Fruit fly (Drosophila melanogaster): ENCODE data around the gene CG12984.

CG12984 gene

dm6 chr3L:21036257-21036957 lies 44.9 kb downstream of the CG12984 start (continued):
- TF ChIP-seq CG12769 (tag; optimal IDR thresholded peaks at IDR 0.05) (peak; percentile 11), Hr78 (GFP tag; optimal IDR thresholded peaks at IDR 0.05) (peak in 1 of 2 experiments; percentile 11), HHEX (GFP tag; optimal IDR thresholded peaks at IDR 0.05) (peak; percentile 0), cad (GFP tag; optimal IDR thresholded peaks at IDR 0.05) (no peak), CG12219 (GFP tag; optimal IDR thresholded peaks at IDR 0.05) (no peak), CG11504 (tag; optimal IDR thresholded peaks at IDR 0.05) (no peak), yki (optimal IDR thresholded peaks at IDR 0.05) (no peak), vvl (GFP tag; IDR thresholded peaks at IDR 0.05) (no peak), chinmo (GFP tag; IDR thresholded peaks at IDR 0.05; ENCODE audit: partially characterized antibody) (peak; percentile 82; the same call in 2 of the 4 replicates), z (GFP tag; IDR thresholded peaks at IDR 0.05) (no peak), CG6254 (GFP tag; optimal IDR thresholded peaks at IDR 0.05) (peak; percentile 30), CG17568 (GFP tag; optimal IDR thresholded peaks at IDR 0.05) (peak; percentile 7), jing (GFP tag; optimal IDR thresholded peaks at IDR 0.05) (no peak), CG4328 (GFP tag; optimal IDR thresholded peaks at IDR 0.05) (peak; percentile 36), pros (GFP tag; optimal IDR thresholded peaks at IDR 0.05) (peak; percentile 63), tio (GFP tag; optimal IDR thresholded peaks at IDR 0.05) (no peak), stc (GFP tag; IDR thresholded peaks at IDR 0.05) (peak; percentile 40; the same call in 1 of the 2 replicates), mam (GFP tag; optimal IDR thresholded peaks at IDR 0.05) (no peak), ems (GFP tag; optimal IDR thresholded peaks at IDR 0.05) (no peak), CG9609 (GFP tag; optimal IDR thresholded peaks at IDR 0.05) (no peak), CG16779 (GFP tag; IDR thresholded peaks at IDR 0.05) (no peak), caup (GFP tag; optimal IDR thresholded peaks at IDR 0.05; ENCODE audit: severe bottlenecking) (peak; percentile 51), BtbVII (GFP tag; optimal IDR thresholded peaks at IDR 0.05) (peak; percentile 7), Med (GFP tag) (peak; percentile 75), CG10959 (GFP tag; IDR thresholded peaks at IDR 0.05) (no peak), CG11723 (GFP tag; optimal IDR thresholded peaks at IDR 0.05) (no peak), salm (tag; optimal IDR thresholded peaks at IDR 0.05) (peak; percentile 22), CG18476 (GFP tag; optimal IDR thresholded peaks at IDR 0.05) (no peak), CG9876 (GFP tag; optimal IDR thresholded peaks at IDR 0.05) (no peak), CG6813 (GFP tag; optimal IDR thresholded peaks at IDR 0.05) (peak; percentile 7), CG8290 (GFP tag; optimal IDR thresholded peaks at IDR 0.05) (no peak), CG8290 (tag; optimal IDR thresholded peaks at IDR 0.05) (peak in 1 of 2 experiments; percentile 20)

- TF ChIP-seq Ets65A (GFP tag) (peak; percentile 93), CG16863 (GFP tag; optimal IDR thresholded peaks at IDR 0.05) (peak; percentile 65), knrl (GFP tag; IDR thresholded peaks at IDR 0.05; ENCODE audit: partially characterized antibody) (no peak), ind (GFP tag; optimal IDR thresholded peaks at IDR 0.05) (peak; percentile 75), Mes4 (GFP tag; optimal IDR thresholded peaks at IDR 0.05) (peak; percentile 26), CG11696 (GFP tag; IDR thresholded peaks at IDR 0.05) (no peak; the same call in 1 of the 2 replicates), ro (GFP tag; IDR thresholded peaks at IDR 0.05) (no peak), prd (optimal IDR thresholded peaks at IDR 0.05) (no peak), prd (GFP tag; IDR thresholded peaks at IDR 0.05) (peak; percentile 79), dimm (GFP tag; IDR thresholded peaks at IDR 0.05) (0 out of 2 replicates have a peak, but pooled peaks have one; percentile 44), GATAe (GFP tag; conservative IDR thresholded peaks at IDR 0.05) (peak; percentile 52; the same call in 1 of the 2 replicates), ab (GFP tag; optimal IDR thresholded peaks at IDR 0.05) (no peak), Taf1 (GFP tag; IDR thresholded peaks at IDR 0.05) (no peak), stc (GFP tag; IDR thresholded peaks at IDR 0.05) (peak; percentile 67), CG8944 (GFP tag; optimal IDR thresholded peaks at IDR 0.05) (peak; percentile 49), cato (GFP tag; optimal IDR thresholded peaks at IDR 0.05; ENCODE audit: borderline replicate concordance) (peak; percentile 38), abd-A (tag; optimal IDR thresholded peaks at IDR 0.05) (no peak), pum (GFP tag; optimal IDR thresholded peaks at IDR 0.05) (peak; percentile 53), Myb (GFP tag; optimal IDR thresholded peaks at IDR 0.05) (peak; percentile 28), disco-r (GFP tag; optimal IDR thresholded peaks at IDR 0.05) (peak; percentile 21), Stat92E (GFP tag; optimal IDR thresholded peaks at IDR 0.05) (no peak)
These were observed 45.9 kb downstream of the CG12984 start for dm6 chr3L:21037404-21037803.
